Worm (Caenorhabditis elegans) whole organism, late embryonic: Measurements from ENCODE around the gene sri-54.

Experiments used
- ama-1 ChIP-seq: fragments of 150-350 bp; optimal IDR thresholded peaks from 2 replicates; lab custom pipeline; 2014
- dmd-4 ChIP-seq: sonication (generic microtip); optimal IDR thresholded peaks from 2 replicates; lab custom pipeline; 2016; ENCODE audit warnings: borderline replicate concordance, missing genetic modification characterization, missing compliant biosample characterization
- dve-1 ChIP-seq: sonication (generic microtip); optimal IDR thresholded peaks from 2 replicates; lab custom pipeline; 2017; ENCODE audit warnings: antibody characterized with exemption, mild to moderate bottlenecking, missing genetic modification characterization, missing compliant biosample characterization
- hlh-30 ChIP-seq: sonication (generic microtip); optimal IDR thresholded peaks from 2 replicates; lab custom pipeline; 2017; ENCODE audit warnings: antibody characterized with exemption, missing genetic modification characterization, missing compliant biosample characterization; ENCODE audit not compliant: insufficient read depth
- lim-6 ChIP-seq: sonication (generic microtip); optimal IDR thresholded peaks from 2 replicates; lab custom pipeline; 2016; ENCODE audit warnings: missing genetic modification characterization, missing compliant biosample characterization
- nhr-11 ChIP-seq: fragments of 150-350 bp; optimal IDR thresholded peaks from 2 replicates; lab custom pipeline; 2014; ENCODE audit warnings: missing biosample characterization, missing genetic modification characterization
- pag-3 ChIP-seq: sonication (generic microtip); optimal IDR thresholded peaks from 2 replicates; lab custom pipeline; 2016; ENCODE audit warnings: missing compliant biosample characterization, missing genetic modification characterization, borderline replicate concordance
- pax-1 ChIP-seq: fragments of 150-350 bp; optimal IDR thresholded peaks from 2 replicates; lab custom pipeline; 2014; ENCODE audit warnings: missing biosample characterization, missing genetic modification characterization

ce11 chrII:3100546-3100945, 37.2 kb downstream of the sri-54 start, which contains the start of gene srg-24:
- no peak for TF ChIP-seq pax-1 (tag; lab: Kevin White, UChicago)
- TF ChIP-seq lim-6 (tag; lab: Kevin White, UChicago), result no peak
- no peak for TF ChIP-seq dmd-4 (tag; lab: Kevin White, UChicago)
- no peak for TF ChIP-seq hlh-30 (tag; lab: Kevin White, UChicago)
- no peak for TF ChIP-seq ama-1
- no peak for TF ChIP-seq nhr-11
- TF ChIP-seq dve-1 (tag; lab: Kevin White, UChicago), result no peak
- no peak for TF ChIP-seq pag-3 (tag; lab: Kevin White, UChicago)
